Fruit fly (Drosophila melanogaster) whole organism, embryonic: ENCODE results near the gene Cyp28d2.
A peak's percentile ranks its signal among the peaks of the same experiment; 100 is the strongest.

Source experiments
- CG10209 ChIP-seq: fragments of 200-800 bp; sonication (Bioruptor generic); optimal IDR thresholded peaks from 3 replicates; lab custom pipeline; 2017; ENCODE audit warnings: missing biosample characterization, mild to moderate bottlenecking, missing genetic modification characterization, missing genetic modification reagents
- CG10462 ChIP-seq: fragments of 200-800 bp; sonication (Bioruptor generic); optimal IDR thresholded peaks from 2 replicates; lab custom pipeline; 2016; ENCODE audit warnings: missing biosample characterization, missing genetic modification characterization
- CG13624 ChIP-seq: fragments of 200-800 bp; sonication (Bioruptor generic); optimal IDR thresholded peaks from 2 replicates; lab custom pipeline; 2016; ENCODE audit warnings: missing biosample characterization, missing genetic modification characterization
- CG15601 ChIP-seq: fragments of 200-800 bp; sonication (Bioruptor generic); optimal IDR thresholded peaks from 3 replicates; lab custom pipeline; 2019; ENCODE audit warnings: missing biosample characterization, mild to moderate bottlenecking, missing genetic modification characterization, moderate library complexity
- CG16813 ChIP-seq: fragments of 200-800 bp; sonication (Bioruptor generic); IDR thresholded peaks from 3 replicates; pipeline ENCODE4 v1.3.6; 2022; ENCODE audit warnings: missing biosample characterization, missing genetic modification characterization; ENCODE audit not compliant: partially characterized antibody
- CG17385 ChIP-seq: fragments of 200-800 bp; sonication (Bioruptor generic); optimal IDR thresholded peaks from 3 replicates; lab custom pipeline; 2018; ENCODE audit warnings: missing biosample characterization, mild to moderate bottlenecking, missing genetic modification characterization
- CG2875 ChIP-seq: fragments of 200-800 bp; sonication (Bioruptor generic); optimal IDR thresholded peaks from 2 replicates; lab custom pipeline; 2017; ENCODE audit warnings: missing biosample characterization, mild to moderate bottlenecking, missing genetic modification characterization, missing genetic modification reagents
- CG31388 ChIP-seq: fragments of 200-800 bp; sonication (Bioruptor generic); optimal IDR thresholded peaks from 2 replicates; lab custom pipeline; 2016; ENCODE audit warnings: missing biosample characterization, missing genetic modification characterization
- CG3407 ChIP-seq: fragments of 200-800 bp; sonication (Bioruptor generic); optimal IDR thresholded peaks from 2 replicates; lab custom pipeline; 2018; ENCODE audit warnings: missing biosample characterization, mild to moderate bottlenecking, missing genetic modification characterization
- CG34422 ChIP-seq: fragments of 200-800 bp; sonication (Bioruptor generic); IDR thresholded peaks from 3 replicates; pipeline ENCODE4 v1.3.6; 2022; ENCODE audit warnings: missing biosample characterization, missing genetic modification characterization
- CG4404 ChIP-seq: fragments of 200-800 bp; sonication (Bioruptor generic); IDR thresholded peaks from 2 replicates; pipeline ENCODE4 v1.3.6; 2022; ENCODE audit warnings: missing biosample characterization, missing genetic modification characterization
- CG4617 ChIP-seq: fragments of 200-800 bp; sonication (Bioruptor generic); optimal IDR thresholded peaks from 3 replicates; lab custom pipeline; 2016; ENCODE audit warnings: missing biosample characterization, missing genetic modification characterization, borderline replicate concordance
- CG7357 ChIP-seq: fragments of 200-800 bp; sonication (Bioruptor generic); IDR thresholded peaks from 3 replicates; pipeline ENCODE4 v1.3.6; 2022; ENCODE audit warnings: missing biosample characterization, missing genetic modification characterization
- CG8388 ChIP-seq: fragments of 200-800 bp; sonication (Bioruptor generic); optimal IDR thresholded peaks from 2 replicates; lab custom pipeline; 2019; ENCODE audit warnings: missing biosample characterization, mild to moderate bottlenecking, missing genetic modification characterization, moderate library complexity
- Dfd ChIP-seq, 2 experiments: fragments of >200 bp; optimal IDR thresholded peaks; 2 replicates each; lab custom pipeline; 2017; ENCODE audit warnings: missing biosample characterization in 2 of 2, missing genetic modification characterization in 2 of 2
- ERR ChIP-seq: fragments of 200-800 bp; sonication (Bioruptor generic); optimal IDR thresholded peaks from 2 replicates; lab custom pipeline; 2016; ENCODE audit warnings: missing biosample characterization, missing genetic modification characterization
- Eip74EF ChIP-seq, 2 experiments: fragments of 200-800 bp in 1 of 2; fragments of >200 bp in 1 of 2; sonication (Bioruptor generic) in 1 of 2; optimal IDR thresholded peaks; 2 replicates each; lab custom pipeline; 2017 to 2019; ENCODE audit warnings: missing biosample characterization in 2 of 2, missing genetic modification characterization in 2 of 2, mild to moderate bottlenecking in 1 of 2, moderate library complexity in 1 of 2
- H15 ChIP-seq: fragments of 200-800 bp; sonication (Bioruptor generic); IDR thresholded peaks from 3 replicates; pipeline ENCODE4 v1.3.6; 2022; ENCODE audit warnings: missing biosample characterization, missing genetic modification characterization
- Hand ChIP-seq: fragments of 200-800 bp; sonication (Bioruptor generic); optimal IDR thresholded peaks from 2 replicates; lab custom pipeline; 2017; ENCODE audit warnings: mild to moderate bottlenecking, missing biosample characterization, missing genetic modification reagents, missing genetic modification characterization
- Kr ChIP-seq: fragments of 200-800 bp; sonication (Bioruptor generic); optimal IDR thresholded peaks from 2 replicates; lab custom pipeline; 2017; ENCODE audit warnings: missing biosample characterization, mild to moderate bottlenecking, missing genetic modification characterization
- Rfx ChIP-seq: fragments of 200-800 bp; sonication (Bioruptor generic); IDR thresholded peaks from 2 replicates; pipeline ENCODE4 v1.3.6; 2022; ENCODE audit warnings: missing biosample characterization, missing genetic modification characterization
- Trl ChIP-seq, 3 experiments: fragments of >200 bp in 2 of 3; fragments of 200-800 bp in 1 of 3; sonication (Bioruptor generic) in 1 of 3; optimal IDR thresholded peaks; 2 replicates in 1 of 3; 3 replicates in 2 of 3; lab custom pipeline; 2016 to 2017; ENCODE audit warnings: missing biosample characterization in 1 of 3, missing genetic modification characterization in 1 of 3
- abd-A ChIP-seq: fragments of 200-800 bp; sonication (Bioruptor generic); optimal IDR thresholded peaks from 3 replicates; lab custom pipeline; 2019; ENCODE audit warnings: missing biosample characterization, mild to moderate bottlenecking, missing genetic modification characterization, moderate library complexity
- ara ChIP-seq: fragments of 200-800 bp; sonication (Bioruptor generic); IDR thresholded peaks from 2 replicates; pipeline ENCODE4 v1.3.6; 2022; ENCODE audit warnings: missing biosample characterization, missing genetic modification characterization
- cg ChIP-seq: fragments of 200-800 bp; sonication (Bioruptor generic); optimal IDR thresholded peaks from 3 replicates; lab custom pipeline; 2019; ENCODE audit warnings: missing biosample characterization, mild to moderate bottlenecking, missing genetic modification characterization, moderate library complexity
- chm ChIP-seq: fragments of 200-800 bp; sonication (Bioruptor generic); IDR thresholded peaks from 2 replicates; pipeline ENCODE4 v1.3.6; 2022; ENCODE audit warnings: missing biosample characterization, missing genetic modification characterization
- dati ChIP-seq: fragments of 200-800 bp; sonication (Bioruptor generic); IDR thresholded peaks from 2 replicates; pipeline ENCODE4 v1.3.6; 2022; ENCODE audit warnings: missing biosample characterization, missing genetic modification characterization
- eve ChIP-seq, 2 experiments: fragments of >200 bp; optimal IDR thresholded peaks; 2 replicates each; lab custom pipeline; 2017; ENCODE audit warnings: missing biosample characterization in 2 of 2, missing genetic modification characterization in 2 of 2
- gem ChIP-seq: fragments of 200-800 bp; sonication (Bioruptor generic); optimal IDR thresholded peaks from 2 replicates; lab custom pipeline; 2019; ENCODE audit warnings: missing biosample characterization, mild to moderate bottlenecking, missing genetic modification characterization, moderate library complexity
- gsb-n ChIP-seq: fragments of 200-800 bp; sonication (Bioruptor generic); optimal IDR thresholded peaks from 3 replicates; lab custom pipeline; 2018; ENCODE audit warnings: missing biosample characterization, mild to moderate bottlenecking, missing genetic modification characterization
- ind ChIP-seq: fragments of 200-800 bp; sonication (Bioruptor generic); optimal IDR thresholded peaks from 3 replicates; lab custom pipeline; 2016; ENCODE audit warnings: missing biosample characterization, missing genetic modification characterization
- inv ChIP-seq: fragments of 200-800 bp; sonication (Bioruptor generic); IDR thresholded peaks from 2 replicates; pipeline ENCODE4 v1.3.6; 2022; ENCODE audit warnings: missing biosample characterization, missing genetic modification characterization; ENCODE audit not compliant: partially characterized antibody
- kah ChIP-seq: fragments of 200-800 bp; sonication (Bioruptor generic); optimal IDR thresholded peaks from 2 replicates; lab custom pipeline; 2018; ENCODE audit warnings: missing biosample characterization, mild to moderate bottlenecking, missing genetic modification characterization
- lov ChIP-seq, 2 experiments: fragments of 200-800 bp in 1 of 2; fragments of >200 bp in 1 of 2; sonication (Bioruptor generic) in 1 of 2; IDR thresholded peaks in 1 of 2; optimal IDR thresholded peaks in 1 of 2; 2 replicates in 1 of 2; 3 replicates in 1 of 2; pipeline versions ENCODE4 v1.3.6 to Lab custom; 2017 to 2022; ENCODE audit warnings: missing biosample characterization in 1 of 2, missing genetic modification characterization in 1 of 2
- luna ChIP-seq: fragments of 200-800 bp; sonication (Bioruptor generic); optimal IDR thresholded peaks from 2 replicates; lab custom pipeline; 2016; ENCODE audit warnings: missing biosample characterization, missing genetic modification characterization
- nerfin-2 ChIP-seq: fragments of 200-800 bp; sonication (Bioruptor generic); IDR thresholded peaks from 2 replicates; pipeline ENCODE4 v1.3.6; 2022; ENCODE audit warnings: missing biosample characterization, missing genetic modification characterization; ENCODE audit not compliant: partially characterized antibody
- nmo ChIP-seq: fragments of 200-800 bp; sonication (Bioruptor generic); optimal IDR thresholded peaks from 2 replicates; lab custom pipeline; 2018; ENCODE audit warnings: missing biosample characterization, mild to moderate bottlenecking, missing genetic modification characterization, moderate library complexity
- phol ChIP-seq: fragments of 200-800 bp; sonication (Bioruptor generic); optimal IDR thresholded peaks from 3 replicates; lab custom pipeline; 2018; ENCODE audit warnings: missing biosample characterization, mild to moderate bottlenecking, missing genetic modification characterization, moderate library complexity
- psq ChIP-seq: fragments of 200-800 bp; sonication (Bioruptor generic); optimal IDR thresholded peaks from 2 replicates; lab custom pipeline; 2017; ENCODE audit warnings: missing biosample characterization, missing genetic modification characterization
- rib ChIP-seq: fragments of 200-800 bp; sonication (Bioruptor generic); IDR thresholded peaks from 2 replicates; pipeline ENCODE4 v1.3.6; 2022; ENCODE audit warnings: missing biosample characterization, missing genetic modification characterization
- sc ChIP-seq, 3 experiments: fragments of >200 bp in 2 of 3; fragments of 200-800 bp in 1 of 3; sonication (Bioruptor generic) in 1 of 3; optimal IDR thresholded peaks; 2 replicates in 2 of 3; 3 replicates in 1 of 3; lab custom pipeline; 2017; ENCODE audit warnings: mild to moderate bottlenecking in 1 of 3, missing biosample characterization in 1 of 3, missing genetic modification characterization in 1 of 3, missing genetic modification reagents in 1 of 3
- sens ChIP-seq: fragments of 200-800 bp; sonication (Bioruptor generic); peaks from one replicate; lab custom pipeline; 2016; ENCODE audit warnings: missing biosample characterization, missing genetic modification characterization
- sens-2 ChIP-seq: fragments of 200-800 bp; sonication (Bioruptor generic); IDR thresholded peaks from 2 replicates; pipeline ENCODE4 v1.3.6; 2022; ENCODE audit warnings: missing biosample characterization, missing genetic modification characterization
- sisA ChIP-seq: fragments of 200-800 bp; sonication (Bioruptor generic); IDR thresholded peaks from 2 replicates; pipeline ENCODE4 v1.3.6; 2022; ENCODE audit warnings: missing biosample characterization, missing genetic modification characterization
- slou ChIP-seq: fragments of 200-800 bp; sonication (Bioruptor generic); optimal IDR thresholded peaks from 3 replicates; lab custom pipeline; 2016; ENCODE audit warnings: missing biosample characterization, missing genetic modification characterization
- tna ChIP-seq: fragments of 200-800 bp; sonication (Bioruptor generic); IDR thresholded peaks from 2 replicates; pipeline ENCODE4 v1.3.6; 2022; ENCODE audit warnings: missing biosample characterization, missing genetic modification characterization; ENCODE audit not compliant: partially characterized antibody
- yki ChIP-seq: fragments of >200 bp; optimal IDR thresholded peaks from 3 replicates; lab custom pipeline; 2018
- z ChIP-seq: fragments of 200-800 bp; sonication (Bioruptor generic); IDR thresholded peaks from 3 replicates; pipeline ENCODE4 v1.3.6; 2022; ENCODE audit warnings: missing biosample characterization, missing genetic modification characterization

Gene Cyp28d2

DNA sequence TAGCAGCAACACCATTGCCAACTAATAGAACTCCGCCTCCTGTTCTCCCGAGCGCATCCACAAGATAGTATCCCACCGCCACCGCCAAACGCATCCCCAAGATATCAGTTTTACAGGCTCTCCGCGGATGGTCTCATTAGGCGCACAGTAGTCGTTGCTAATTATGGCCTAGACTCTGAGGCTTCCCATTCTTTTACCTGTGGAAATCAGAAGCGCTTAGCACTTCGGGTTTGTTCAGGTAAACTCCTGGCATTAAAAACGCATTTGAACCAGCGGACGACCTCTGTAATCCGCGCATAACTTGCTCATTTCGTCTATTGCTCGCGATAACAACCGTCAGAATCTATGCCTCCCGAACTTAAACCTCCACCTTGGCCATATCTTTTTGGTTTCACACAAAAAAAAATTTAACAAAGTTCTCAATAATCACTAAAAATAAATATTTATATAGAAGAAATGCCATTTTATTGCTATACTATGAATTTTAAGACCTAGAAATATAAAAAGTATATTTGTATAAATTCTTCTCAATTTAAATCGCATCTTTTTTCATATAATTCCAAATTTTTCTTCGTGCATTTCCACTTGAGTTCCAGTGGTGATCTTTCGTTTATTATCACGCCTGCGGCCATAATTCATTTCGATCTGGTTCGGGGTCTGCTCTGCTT is 31.0 kb downstream of the Cyp28d2 start (continued):
- TF ChIP-seq phol (tag; lab: Kevin White, UChicago) (peak; percentile 81), CG8388 (GFP tag; lab: Kevin White, UChicago) (peak; percentile 88), dati (no peak), kah (GFP tag; lab: Kevin White, UChicago) (no peak), Eip74EF (GFP tag; optimal IDR thresholded peaks at IDR 0.05; lab: Kevin White, UChicago) (peak in 1 of 2 experiments; percentile 57), gem (peak; percentile 92), sens (peak; percentile 90), CG3407 (GFP tag; lab: Kevin White, UChicago) (peak; percentile 65), CG15601 (tag; lab: Kevin White, UChicago) (peak; percentile 81), luna (no peak), CG7357 (GFP tag; lab: Robert Waterston, UW) (peak; percentile 63; the same call in 2 of the 3 replicates), nmo (GFP tag; lab: Kevin White, UChicago) (peak; percentile 84), CG17385 (peak; percentile 62), sc (optimal IDR thresholded peaks at IDR 0.05; lab: Kevin White, UChicago) (no peak), sc (GFP tag; optimal IDR thresholded peaks at IDR 0.05; lab: Kevin White, UChicago) (peak; percentile 17)

DNA sequence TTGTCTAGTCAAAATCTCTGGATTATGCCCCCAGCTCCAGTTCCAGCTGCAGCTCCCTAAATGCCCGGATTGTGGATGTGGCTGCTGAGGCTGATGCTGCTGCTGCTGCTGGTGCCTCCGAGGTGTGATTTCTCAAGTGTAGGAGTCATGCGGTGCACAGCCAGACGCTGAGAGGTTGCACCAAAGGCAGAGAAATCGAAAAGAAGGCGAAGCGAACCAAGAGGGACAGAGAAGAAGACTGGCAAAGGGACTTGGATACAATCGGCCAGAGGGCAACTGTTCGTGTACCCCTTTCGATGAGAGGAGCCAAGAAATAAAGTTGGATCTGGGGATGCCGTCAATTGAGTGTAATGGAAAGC is 31.5 kb downstream of the Cyp28d2 start:
- TF ChIP-seq ind (GFP tag; lab: Kevin White, UChicago): no peak
- TF ChIP-seq slou (GFP tag; lab: Kevin White, UChicago): no peak
- TF ChIP-seq Kr (GFP tag; lab: Kevin White, UChicago): peak; percentile 61
- TF ChIP-seq Dfd (GFP tag; optimal IDR thresholded peaks at IDR 0.05; lab: Kevin White, UChicago): no peak
- no peak for TF ChIP-seq H15
- no peak for TF ChIP-seq lov (optimal IDR thresholded peaks at IDR 0.05; lab: Kevin White, UChicago)
- TF ChIP-seq lov (GFP tag; IDR thresholded peaks at IDR 0.05; lab: Robert Waterston, UW): no peak
- TF ChIP-seq psq: no peak
- no peak for TF ChIP-seq inv (GFP tag; lab: Robert Waterston, UW)
- 0 out of 2 replicates have a peak, but pooled peaks have one; percentile 36 for TF ChIP-seq chm
- TF ChIP-seq CG31388 (GFP tag; lab: Kevin White, UChicago): no peak
- no peak for TF ChIP-seq rib (GFP tag; lab: Robert Waterston, UW)
- TF ChIP-seq eve (GFP tag; optimal IDR thresholded peaks at IDR 0.05; lab: Kevin White, UChicago): no peak
- TF ChIP-seq CG13624 (GFP tag; lab: Kevin White, UChicago): no peak
- TF ChIP-seq sens-2 (GFP tag; lab: Robert Waterston, UW): no peak
- TF ChIP-seq CG10209 (GFP tag; lab: Kevin White, UChicago): no peak
- TF ChIP-seq sisA (GFP tag; lab: Robert Waterston, UW): no peak
- TF ChIP-seq CG2875 (GFP tag; lab: Kevin White, UChicago): no peak
- TF ChIP-seq CG16813 (GFP tag; lab: Robert Waterston, UW): no peak
- peak; percentile 4 for TF ChIP-seq abd-A (tag; lab: Kevin White, UChicago)
- no peak for TF ChIP-seq tna (GFP tag; lab: Robert Waterston, UW)
- peak; percentile 43 for TF ChIP-seq gsb-n
- no peak for TF ChIP-seq Rfx (GFP tag; lab: Robert Waterston, UW)
- 0 out of 2 replicates have a peak, but pooled peaks have one; percentile 4 for TF ChIP-seq ara (GFP tag; lab: Robert Waterston, UW)
- peak in 1 of 2 experiments; percentile 10 for TF ChIP-seq Trl (optimal IDR thresholded peaks at IDR 0.05; lab: Kevin White, UChicago)
- no peak for TF ChIP-seq Trl (GFP tag; optimal IDR thresholded peaks at IDR 0.05; lab: Kevin White, UChicago)
- TF ChIP-seq Hand (GFP tag; lab: Kevin White, UChicago): no peak
- TF ChIP-seq cg (GFP tag; lab: Kevin White, UChicago): no peak
- TF ChIP-seq yki (lab: Kevin White, UChicago): no peak
- no peak for TF ChIP-seq CG34422 (GFP tag; lab: Robert Waterston, UW)
- 0 out of 3 replicates have a peak, but pooled peaks have one; percentile 17 for TF ChIP-seq z (GFP tag; lab: Robert Waterston, UW)
- TF ChIP-seq CG10462 (GFP tag; lab: Kevin White, UChicago): no peak
- no peak for TF ChIP-seq CG4404 (GFP tag; lab: Robert Waterston, UW)
- TF ChIP-seq CG4617 (GFP tag; lab: Kevin White, UChicago): no peak
- TF ChIP-seq nerfin-2 (GFP tag; lab: Robert Waterston, UW): no peak
- TF ChIP-seq ERR (GFP tag; lab: Kevin White, UChicago): no peak
